In genomic region chr2L:19051534-19052100, dm6 we compare ENCODE assay signal across 4 fruit fly cellular contexts.
TF ChIP-seq lines count a peak whose summit lies in the region.

Rpn3 (plus strand) TSS chr2L:19051790.

TF ChIP-seq in whole organism, adult, 20 proteins besides CTCF, POLR2A, EP300 and RAD21 (continued from another document):
- no peak for TF ChIP-seq CG5204 (GFP tag; optimal IDR thresholded peaks at IDR 0.05; lab: Kevin White, UChicago)
- TF ChIP-seq cnc (optimal IDR thresholded peaks at IDR 0.05; lab: Kevin White, UChicago): peak; percentile 97 to 99

TF ChIP-seq in whole organism, embryonic, 481 proteins besides CTCF, POLR2A, EP300 and RAD21 (continued from another document and continues in another):
- TF ChIP-seq sens-2 (GFP tag; IDR thresholded peaks at IDR 0.05; lab: Robert Waterston, UW) (peak; percentile 76; the same call in 1 of the 2 replicates), CG13424 (tag; optimal IDR thresholded peaks at IDR 0.05; lab: Kevin White, UChicago) (peak; percentile 82), rib (GFP tag; IDR thresholded peaks at IDR 0.05; lab: Robert Waterston, UW) (peak; percentile 66; the same call in 1 of the 2 replicates), knrl (GFP tag; IDR thresholded peaks at IDR 0.05; lab: Robert Waterston, UW; ENCODE audit: partially characterized antibody) (peak; percentile 65), CG17361 (GFP tag; IDR thresholded peaks at IDR 0.05; lab: Robert Waterston, UW) (peak; percentile 83), esg (GFP tag; conservative IDR thresholded peaks at IDR 0.05; lab: Robert Waterston, UW) (peak; percentile 84), YL-1 (GFP tag; optimal IDR thresholded peaks at IDR 0.05; lab: Kevin White, UChicago) (peak; percentile 71), E2f2 (GFP tag; IDR thresholded peaks at IDR 0.05; lab: Robert Waterston, UW) (peak; percentile 66), TFAM (GFP tag; optimal IDR thresholded peaks at IDR 0.05; lab: Kevin White, UChicago) (peak; percentile 32), ase (GFP tag; IDR thresholded peaks at IDR 0.05; lab: Robert Waterston, UW) (peak; percentile 86), crc (GFP tag; optimal IDR thresholded peaks at IDR 0.05; lab: Kevin White, UChicago) (peak; percentile 47), Mad (GFP tag; optimal IDR thresholded peaks at IDR 0.05; lab: Kevin White, UChicago) (peak; percentile 74), tx (GFP tag; optimal IDR thresholded peaks at IDR 0.05; lab: Kevin White, UChicago) (peak; percentile 75), CG12659 (GFP tag; optimal IDR thresholded peaks at IDR 0.05; lab: Kevin White, UChicago) (peak; percentile 91), Ada2b (GFP tag; IDR thresholded peaks at IDR 0.05; lab: Robert Waterston, UW) (peak; percentile 89), luna (GFP tag; optimal IDR thresholded peaks at IDR 0.05; lab: Kevin White, UChicago) (peak; percentile 24), eyg (GFP tag; optimal IDR thresholded peaks at IDR 0.05; lab: Kevin White, UChicago) (peak; percentile 55), NfI (GFP tag; optimal IDR thresholded peaks at IDR 0.05; lab: Kevin White, UChicago) (peak; percentile 79), ash1 (GFP tag; optimal IDR thresholded peaks at IDR 0.05; lab: Kevin White, UChicago) (no peak), so (GFP tag; IDR thresholded peaks at IDR 0.05; lab: Robert Waterston, UW) (peak; percentile 84), CG11696 (GFP tag; IDR thresholded peaks at IDR 0.05; lab: Robert Waterston, UW) (peak; percentile 74), HLH4C (GFP tag; IDR thresholded peaks at IDR 0.05; lab: Robert Waterston, UW; ENCODE audit: partially characterized antibody) (peak; percentile 72), CG1603 (tag; optimal IDR thresholded peaks at IDR 0.05; lab: Kevin White, UChicago) (peak; percentile 77), HmgD (GFP tag; optimal IDR thresholded peaks at IDR 0.05; lab: Kevin White, UChicago) (peak; percentile 67), CG2712 (tag; optimal IDR thresholded peaks at IDR 0.05; lab: Kevin White, UChicago) (peak; percentile 89), CG9817 (tag; optimal IDR thresholded peaks at IDR 0.05; lab: Kevin White, UChicago) (peak; percentile 67), zen (tag; optimal IDR thresholded peaks at IDR 0.05; lab: Kevin White, UChicago) (peak; percentile 84), HLH3B (GFP tag; IDR thresholded peaks at IDR 0.05; lab: Robert Waterston, UW) (peak; percentile 82), gfzf (GFP tag; optimal IDR thresholded peaks at IDR 0.05; lab: Kevin White, UChicago) (no peak), CG7839 (tag; optimal IDR thresholded peaks at IDR 0.05; lab: Kevin White, UChicago) (peak; percentile 82), CG6813 (GFP tag; optimal IDR thresholded peaks at IDR 0.05; lab: Kevin White, UChicago) (no peak), CG10543 (GFP tag; optimal IDR thresholded peaks at IDR 0.05; lab: Kevin White, UChicago) (peak; percentile 16), hkb (optimal IDR thresholded peaks at IDR 0.05; lab: Kevin White, UChicago) (no peak), hkb (GFP tag; IDR thresholded peaks at IDR 0.05; lab: Robert Waterston, UW) (peak; percentile 92), CG8924 (tag; optimal IDR thresholded peaks at IDR 0.05; lab: Kevin White, UChicago) (peak; percentile 82), Awh (GFP tag; IDR thresholded peaks at IDR 0.05; lab: Robert Waterston, UW) (peak; percentile 85), Dll (GFP tag; IDR thresholded peaks at IDR 0.05; lab: Robert Waterston, UW; ENCODE audit: partially characterized antibody) (peak; percentile 74), Fer3 (tag; optimal IDR thresholded peaks at IDR 0.05; lab: Kevin White, UChicago) (peak; percentile 79), Chrac-16 (GFP tag; optimal IDR thresholded peaks at IDR 0.05; lab: Kevin White, UChicago) (peak; percentile 88), CG8478 (optimal IDR thresholded peaks at IDR 0.05; lab: Kevin White, UChicago) (no peak), Jarid2 (GFP tag; optimal IDR thresholded peaks at IDR 0.05; lab: Kevin White, UChicago) (no peak), lbe (GFP tag; optimal IDR thresholded peaks at IDR 0.05; lab: Kevin White, UChicago) (peak; percentile 86), insv (GFP tag; optimal IDR thresholded peaks at IDR 0.05; lab: Kevin White, UChicago) (no peak)

TF ChIP-seq in whole organism, prepupa, 60 proteins besides CTCF, POLR2A, EP300 and RAD21 (continued from another document):
- TF ChIP-seq achi (GFP tag; optimal IDR thresholded peaks at IDR 0.05; lab: Kevin White, UChicago) (peak; percentile 77), acj6 (GFP tag; optimal IDR thresholded peaks at IDR 0.05; lab: Kevin White, UChicago) (peak; percentile 88), fkh (GFP tag; optimal IDR thresholded peaks at IDR 0.05; lab: Kevin White, UChicago) (no peak), vri (GFP tag; optimal IDR thresholded peaks at IDR 0.05; lab: Kevin White, UChicago) (no peak), fd85E (GFP tag; optimal IDR thresholded peaks at IDR 0.05; lab: Kevin White, UChicago) (no peak), CG8119 (GFP tag; IDR thresholded peaks at IDR 0.05; lab: Robert Waterston, UW) (peak; percentile 86), CG31627 (GFP tag; optimal IDR thresholded peaks at IDR 0.05; lab: Kevin White, UChicago) (peak; percentile 86), dac (GFP tag; optimal IDR thresholded peaks at IDR 0.05; lab: Kevin White, UChicago) (peak; percentile 56), OdsH (GFP tag; optimal IDR thresholded peaks at IDR 0.05; lab: Kevin White, UChicago) (no peak), CG3919 (GFP tag; optimal IDR thresholded peaks at IDR 0.05; lab: Kevin White, UChicago) (peak; percentile 82), pdm3 (GFP tag; optimal IDR thresholded peaks at IDR 0.05; lab: Kevin White, UChicago) (peak; percentile 90), CG1621 (tag; optimal IDR thresholded peaks at IDR 0.05; lab: Kevin White, UChicago) (peak; percentile 71), CG8319 (GFP tag; optimal IDR thresholded peaks at IDR 0.05; lab: Kevin White, UChicago) (peak; percentile 62), Blimp-1 (GFP tag; optimal IDR thresholded peaks at IDR 0.05; lab: Kevin White, UChicago) (no peak), CG10669 (GFP tag; optimal IDR thresholded peaks at IDR 0.05; lab: Kevin White, UChicago) (peak; percentile 75), esn (GFP tag; optimal IDR thresholded peaks at IDR 0.05; lab: Kevin White, UChicago) (peak; percentile 91), Gug (GFP tag; IDR thresholded peaks at IDR 0.05; lab: Robert Waterston, UW) (peak; percentile 77), Ets21C (GFP tag; optimal IDR thresholded peaks at IDR 0.05; lab: Kevin White, UChicago) (peak; percentile 77), salr (GFP tag; optimal IDR thresholded peaks at IDR 0.05; lab: Kevin White, UChicago) (peak in 1 of 2 experiments; percentile 1), Lpt (GFP tag; optimal IDR thresholded peaks at IDR 0.05; lab: Kevin White, UChicago) (peak; percentile 71), Hr39 (GFP tag; optimal IDR thresholded peaks at IDR 0.05; lab: Kevin White, UChicago) (peak; percentile 86), Ets96B (tag; optimal IDR thresholded peaks at IDR 0.05; lab: Kevin White, UChicago) (peak; percentile 83), CG34406 (GFP tag; optimal IDR thresholded peaks at IDR 0.05; lab: Kevin White, UChicago) (peak; percentile 84), CG6163 (GFP tag; IDR thresholded peaks at IDR 0.05; lab: Robert Waterston, UW) (peak; percentile 92), Hr4 (GFP tag; optimal IDR thresholded peaks at IDR 0.05; lab: Kevin White, UChicago) (no peak), dsx (GFP tag; optimal IDR thresholded peaks at IDR 0.05; lab: Kevin White, UChicago; ENCODE audit: poor library complexity, severe bottlenecking) (peak; percentile 85), Sox15 (GFP tag; optimal IDR thresholded peaks at IDR 0.05; lab: Kevin White, UChicago) (peak; percentile 65), fd59A (GFP tag; optimal IDR thresholded peaks at IDR 0.05; lab: Kevin White, UChicago) (peak; percentile 56), CG32006 (GFP tag; optimal IDR thresholded peaks at IDR 0.05; lab: Kevin White, UChicago) (peak; percentile 80), net (GFP tag; optimal IDR thresholded peaks at IDR 0.05; lab: Kevin White, UChicago) (peak; percentile 75), eg (GFP tag; IDR thresholded peaks at IDR 0.05; lab: Robert Waterston, UW) (peak; percentile 91), CG11294 (GFP tag; IDR thresholded peaks at IDR 0.05; lab: Robert Waterston, UW) (peak; percentile 58; the same call in 1 of the 2 replicates), Smox (GFP tag; optimal IDR thresholded peaks at IDR 0.05; lab: Kevin White, UChicago) (no peak), svp (GFP tag; lab: Kevin White, UChicago) (no peak), ss (GFP tag; optimal IDR thresholded peaks at IDR 0.05; lab: Kevin White, UChicago) (peak in 1 of 2 experiments; percentile 68), CG10631 (GFP tag; optimal IDR thresholded peaks at IDR 0.05; lab: Kevin White, UChicago) (no peak), Eip93F (GFP tag; optimal IDR thresholded peaks at IDR 0.05; lab: Kevin White, UChicago) (no peak), spab (GFP tag; optimal IDR thresholded peaks at IDR 0.05; lab: Kevin White, UChicago) (no peak), CG11902 (GFP tag; optimal IDR thresholded peaks at IDR 0.05; lab: Kevin White, UChicago) (peak; percentile 56), CG6792 (GFP tag; optimal IDR thresholded peaks at IDR 0.05; lab: Kevin White, UChicago) (peak; percentile 82)
TF ChIP-seq in whole organism, prepupa: peak in this region for 42.

TF ChIP-seq in whole organism, wandering third instar larva, 38 proteins besides CTCF, POLR2A, EP300 and RAD21 (continued from another document):
- TF ChIP-seq Rel (GFP tag; optimal IDR thresholded peaks at IDR 0.05; lab: Kevin White, UChicago): no peak
- TF ChIP-seq Rel (tag; optimal IDR thresholded peaks at IDR 0.05; lab: Kevin White, UChicago): peak; percentile 23
- TF ChIP-seq Hr83 (GFP tag; optimal IDR thresholded peaks at IDR 0.05; lab: Kevin White, UChicago; ENCODE audit: poor library complexity, severe bottlenecking): peak; percentile 18
- TF ChIP-seq rgr (GFP tag; optimal IDR thresholded peaks at IDR 0.05; lab: Kevin White, UChicago): peak; percentile 86
- peak; percentile 89 for TF ChIP-seq Jra (GFP tag; optimal IDR thresholded peaks at IDR 0.05; lab: Kevin White, UChicago)
- no peak for TF ChIP-seq dmrt93B (GFP tag; optimal IDR thresholded peaks at IDR 0.05; lab: Kevin White, UChicago)
- TF ChIP-seq Dfd (GFP tag; optimal IDR thresholded peaks at IDR 0.05; lab: Kevin White, UChicago): no peak
- peak; percentile 77 for TF ChIP-seq HLH106 (tag; optimal IDR thresholded peaks at IDR 0.05; lab: Kevin White, UChicago)
- TF ChIP-seq foxo (GFP tag; optimal IDR thresholded peaks at IDR 0.05; lab: Kevin White, UChicago): peak; percentile 22 to 89
- peak; percentile 75 for TF ChIP-seq Sp1 (GFP tag; optimal IDR thresholded peaks at IDR 0.05; lab: Kevin White, UChicago)
- no peak for TF ChIP-seq GATAd (GFP tag; optimal IDR thresholded peaks at IDR 0.05; lab: Kevin White, UChicago)
- TF ChIP-seq usp (GFP tag; optimal IDR thresholded peaks at IDR 0.05; lab: Kevin White, UChicago): no peak
- peak; percentile 89 for TF ChIP-seq h (GFP tag; optimal IDR thresholded peaks at IDR 0.05; lab: Kevin White, UChicago)
- TF ChIP-seq CG9705 (GFP tag; optimal IDR thresholded peaks at IDR 0.05; lab: Kevin White, UChicago): peak; percentile 52
- TF ChIP-seq OdsH (GFP tag; optimal IDR thresholded peaks at IDR 0.05; lab: Kevin White, UChicago): peak; percentile 76
TF ChIP-seq in whole organism, wandering third instar larva: peak in this region for 16.
